Worm (Caenorhabditis elegans) whole organism, L4 larva: Measurements from ENCODE around the gene F22F7.4.

Experiments used
- daf-8 ChIP-seq: fragments of 200-800 bp; sonication (Bioruptor generic); IDR thresholded peaks from 2 replicates; pipeline ENCODE4 v1.3.6; 2022; ENCODE audit warnings: missing genetic modification characterization, missing compliant biosample characterization
- duxl-1 ChIP-seq: sonication (generic microtip); optimal IDR thresholded peaks from 2 replicates; lab custom pipeline; 2016; ENCODE audit warnings: mild to moderate bottlenecking, missing genetic modification characterization, moderate library complexity, missing compliant biosample characterization; ENCODE audit not compliant: poor library complexity
- lin-13 ChIP-seq: fragments of 150-350 bp; optimal IDR thresholded peaks from 2 replicates; lab custom pipeline; 2014; ENCODE audit warnings: missing biosample characterization, missing genetic modification reagents, missing genetic modification characterization
- unc-39 ChIP-seq: sonication (generic microtip); optimal IDR thresholded peaks from 2 replicates; lab custom pipeline; 2017; ENCODE audit warnings: missing biosample characterization, missing genetic modification characterization
- zag-1 ChIP-seq: fragments of 150-350 bp; optimal IDR thresholded peaks from 2 replicates; lab custom pipeline; 2014; ENCODE audit warnings: missing biosample characterization, missing genetic modification characterization

DNA sequence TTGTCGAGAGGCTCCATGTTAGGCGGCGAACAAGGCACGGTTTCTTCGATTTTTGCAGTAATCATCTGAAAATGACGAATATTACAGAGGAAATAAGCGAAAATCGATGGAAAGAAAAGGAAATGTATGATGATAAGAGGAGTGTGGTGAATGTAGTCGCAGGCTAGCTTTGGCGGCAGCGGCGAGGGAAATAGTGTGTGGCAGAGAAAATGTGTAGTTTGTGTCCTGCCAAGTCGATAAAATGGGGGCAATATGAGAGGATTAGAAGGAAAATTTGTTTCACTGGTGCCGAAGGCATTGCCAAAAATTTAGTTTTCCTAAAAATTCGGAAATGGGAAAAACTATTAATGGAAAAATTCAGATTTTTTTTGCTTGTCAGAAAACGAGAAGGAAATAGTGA, 39.1 kb downstream of the F22F7.4 start, which contains the start of gene nhr-86:
- TF ChIP-seq unc-39 (tag; lab: Kevin White, UChicago) (no peak), duxl-1 (tag; lab: Kevin White, UChicago) (no peak), lin-13 (GFP tag; lab: Kevin White, UChicago) (no peak), zag-1 (tag; lab: Kevin White, UChicago) (no peak), daf-8 (GFP tag; lab: Robert Waterston, UW) (no peak)
